Worm (Caenorhabditis elegans): ENCODE data around the gene srr-1.

DNA sequence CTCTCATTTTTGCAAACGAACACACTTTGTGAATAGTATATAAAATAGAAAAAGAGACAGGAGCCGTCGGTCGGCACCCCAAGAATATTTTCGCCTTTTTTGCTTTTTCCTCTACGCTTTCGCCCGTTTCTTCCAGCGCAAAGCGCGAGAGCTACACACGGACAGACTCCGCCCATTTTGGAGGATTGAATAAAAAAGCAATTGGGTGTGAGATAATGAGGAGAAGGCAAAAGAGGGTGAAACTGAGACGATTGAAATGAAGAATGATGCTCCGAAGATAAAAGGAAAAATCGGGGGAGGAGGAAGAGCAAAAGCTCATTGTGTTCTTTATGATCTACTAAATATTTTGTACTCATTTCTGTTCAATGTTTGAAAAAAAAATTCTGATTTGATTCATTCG lies 17.5 kb upstream of the srr-1 start, which contains the start of gene C34B4.3:
- TF ChIP-seq unc-62 (GFP tag; optimal IDR thresholded peaks at IDR 0.05) = no peak
- no peak for TF ChIP-seq efl-3 (GFP tag; optimal IDR thresholded peaks at IDR 0.05)
- no peak for TF ChIP-seq pqm-1 (tag; optimal IDR thresholded peaks at IDR 0.05)
- no peak for TF ChIP-seq egl-27 (tag; optimal IDR thresholded peaks at IDR 0.05)
- TF ChIP-seq ztf-11 (tag; optimal IDR thresholded peaks at IDR 0.05) = no peak
- no peak for TF ChIP-seq nhr-11 (tag; optimal IDR thresholded peaks at IDR 0.05)
- no peak for TF ChIP-seq ztf-4 (tag; optimal IDR thresholded peaks at IDR 0.05)
